4 fruit fly cellular contexts compared by ENCODE assay signal in genomic region chr2L:10500309-10500974, dm6.
TF ChIP-seq lines count a peak whose summit lies in the region.

No protein-coding gene starts in this region.

- TF ChIP-seq CTCF in whole organism, embryonic (GFP tag; optimal IDR thresholded peaks at IDR 0.05; lab: Kevin White, UChicago): no peak

TF ChIP-seq in whole organism, adult, 20 proteins besides CTCF, POLR2A, EP300 and RAD21:
- TF ChIP-seq kay (GFP tag; lab: Kevin White, UChicago; ENCODE audit: borderline replicate concordance) (peak; percentile 95), CG5204 (GFP tag; optimal IDR thresholded peaks at IDR 0.05; lab: Kevin White, UChicago) (no peak), Mnt (GFP tag; optimal IDR thresholded peaks at IDR 0.05; lab: Kevin White, UChicago) (peak; percentile 21), tj (GFP tag; optimal IDR thresholded peaks at IDR 0.05; lab: Kevin White, UChicago) (peak; percentile 67)

TF ChIP-seq in whole organism, embryonic, 481 proteins besides CTCF, POLR2A, EP300 and RAD21:
- TF ChIP-seq eve (GFP tag; optimal IDR thresholded peaks at IDR 0.05; lab: Kevin White, UChicago) (peak in 1 of 2 experiments; percentile 33), Pdp1 (GFP tag; optimal IDR thresholded peaks at IDR 0.05; lab: Kevin White, UChicago) (peak in 1 of 2 experiments; percentile 23), onecut (GFP tag; IDR thresholded peaks at IDR 0.05; lab: Robert Waterston, UW) (peak; percentile 40; the same call in 1 of the 2 replicates), sd (tag; optimal IDR thresholded peaks at IDR 0.05; lab: Kevin White, UChicago) (peak; percentile 54), phol (tag; optimal IDR thresholded peaks at IDR 0.05; lab: Kevin White, UChicago) (no peak), BtbVII (GFP tag; optimal IDR thresholded peaks at IDR 0.05; lab: Kevin White, UChicago) (peak; percentile 7)

TF ChIP-seq in whole organism, prepupa, 60 proteins besides CTCF, POLR2A, EP300 and RAD21:
- TF ChIP-seq fkh (GFP tag; optimal IDR thresholded peaks at IDR 0.05; lab: Kevin White, UChicago): peak; percentile 51
- no peak for TF ChIP-seq Gug (GFP tag; IDR thresholded peaks at IDR 0.05; lab: Robert Waterston, UW)
- TF ChIP-seq vri (GFP tag; optimal IDR thresholded peaks at IDR 0.05; lab: Kevin White, UChicago): peak; percentile 87

TF ChIP-seq in whole organism, wandering third instar larva, 38 proteins besides CTCF, POLR2A, EP300 and RAD21:
- no peak for TF ChIP-seq fru (GFP tag; optimal IDR thresholded peaks at IDR 0.05; lab: Kevin White, UChicago)
- TF ChIP-seq Rel (GFP tag; optimal IDR thresholded peaks at IDR 0.05; lab: Kevin White, UChicago): peak; percentile 6
- TF ChIP-seq Rel (tag; optimal IDR thresholded peaks at IDR 0.05; lab: Kevin White, UChicago): peak; percentile 78
